Fruit fly (Drosophila melanogaster) whole organism, prepupa: ENCODE data around the gene CG4455.

ENCODE experiments used
- CG15336 ChIP-seq: fragments of 200-800 bp; sonication (Bioruptor generic); IDR thresholded peaks from 2 replicates; pipeline ENCODE4 v1.3.6; 2022; ENCODE audit warnings: missing biosample characterization, missing genetic modification characterization
- CG3032 ChIP-seq: fragments of 200-800 bp; optimal IDR thresholded peaks from 2 replicates; lab custom pipeline; 2019; ENCODE audit warnings: missing biosample characterization, mild to moderate bottlenecking, missing genetic modification characterization, moderate library complexity
- CG6854 ChIP-seq: fragments of 200-800 bp; sonication (Bioruptor generic); optimal IDR thresholded peaks from 2 replicates; lab custom pipeline; 2017; ENCODE audit warnings: missing biosample characterization, mild to moderate bottlenecking, missing genetic modification characterization
- Eip93F ChIP-seq: fragments of 200-800 bp; sonication (Bioruptor generic); optimal IDR thresholded peaks from 2 replicates; lab custom pipeline; 2016; ENCODE audit warnings: missing biosample characterization, mild to moderate bottlenecking, missing genetic modification characterization
- Hr38 ChIP-seq: sonication (Bioruptor generic); optimal IDR thresholded peaks from 2 replicates; lab custom pipeline; 2016; ENCODE audit warnings: missing biosample characterization, missing genetic modification characterization
- Sox14 ChIP-seq: fragments of 200-800 bp; sonication (Bioruptor generic); optimal IDR thresholded peaks from 3 replicates; lab custom pipeline; 2016; ENCODE audit warnings: missing biosample characterization, missing genetic modification characterization
- achi ChIP-seq: fragments of 200-800 bp; sonication (Bioruptor generic); optimal IDR thresholded peaks from 3 replicates; lab custom pipeline; 2016; ENCODE audit warnings: missing biosample characterization, missing genetic modification characterization
- fd85E ChIP-seq: fragments of 200-800 bp; sonication (Bioruptor generic); optimal IDR thresholded peaks from 3 replicates; lab custom pipeline; 2016; ENCODE audit warnings: missing biosample characterization, missing genetic modification characterization
- topi ChIP-seq: fragments of 200-800 bp; sonication (Bioruptor generic); optimal IDR thresholded peaks from 3 replicates; lab custom pipeline; 2016; ENCODE audit warnings: missing biosample characterization, missing genetic modification characterization

DNA sequence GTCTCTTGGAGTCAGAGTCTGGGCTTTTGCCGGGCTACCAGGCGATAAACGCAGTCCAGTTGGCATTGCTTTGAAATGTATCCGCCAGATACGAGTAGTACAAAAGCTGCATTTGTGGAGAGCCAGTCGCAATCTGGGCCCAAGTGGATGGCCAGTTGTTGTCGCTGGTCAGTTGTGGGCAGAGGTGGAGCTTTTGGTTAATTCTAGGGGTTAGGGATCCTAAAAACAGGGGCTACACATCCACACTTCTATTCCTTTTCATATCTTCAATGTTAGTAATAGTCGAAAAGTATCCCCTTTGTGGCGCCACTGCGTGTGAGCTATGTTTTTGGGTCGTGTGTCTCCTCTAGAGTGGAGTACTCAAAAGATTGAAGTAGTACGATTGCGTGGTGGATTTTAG is 49.8 kb downstream of the CG4455 start:
- TF ChIP-seq Eip93F (no peak), fd85E (GFP tag; lab: Kevin White, UChicago) (no peak), CG6854 (GFP tag; lab: Kevin White, UChicago) (no peak), CG15336 (peak; percentile 43; the same call in 1 of the 2 replicates), achi (no peak), Sox14 (no peak), CG3032 (tag; lab: Kevin White, UChicago) (no peak), Hr38 (GFP tag; lab: Kevin White, UChicago) (no peak), topi (no peak)
